Fruit fly (Drosophila melanogaster): ENCODE measurements around the gene PH4alphaNE1.

Gene PH4alphaNE1

dm6 chr3R:30474667-30475213 is 25.4 kb downstream of the PH4alphaNE1 start:
- TF ChIP-seq pros (GFP tag; optimal IDR thresholded peaks at IDR 0.05) = peak; percentile 73
- peak; percentile 30 for TF ChIP-seq CG10274 (GFP tag; optimal IDR thresholded peaks at IDR 0.05)
- TF ChIP-seq sens (GFP tag) = peak; percentile 55
- no peak for TF ChIP-seq Mes4 (GFP tag; optimal IDR thresholded peaks at IDR 0.05)
- no peak for TF ChIP-seq sd (tag; optimal IDR thresholded peaks at IDR 0.05)
- no peak for TF ChIP-seq CG3995 (GFP tag; optimal IDR thresholded peaks at IDR 0.05)
- no peak for TF ChIP-seq CG4328 (GFP tag; optimal IDR thresholded peaks at IDR 0.05)
- peak; percentile 85 for TF ChIP-seq HLHmδ (GFP tag; optimal IDR thresholded peaks at IDR 0.05)
- peak; percentile 44 for TF ChIP-seq cg (GFP tag; optimal IDR thresholded peaks at IDR 0.05)
- TF ChIP-seq grn (GFP tag; optimal IDR thresholded peaks at IDR 0.05) = peak; percentile 69
- TF ChIP-seq vvl (GFP tag; IDR thresholded peaks at IDR 0.05) = peak; percentile 63; the same call in 1 of the 2 replicates
- peak; percentile 48 for TF ChIP-seq twi (tag; optimal IDR thresholded peaks at IDR 0.05)

- TF ChIP-seq abd-A (tag; optimal IDR thresholded peaks at IDR 0.05) (peak; percentile 81), chinmo (GFP tag; IDR thresholded peaks at IDR 0.05; ENCODE audit: partially characterized antibody) (0 out of 4 replicates have a peak, but pooled peaks have one; percentile 31), HLH54F (GFP tag; optimal IDR thresholded peaks at IDR 0.05) (no peak), BtbVII (GFP tag; optimal IDR thresholded peaks at IDR 0.05) (no peak), Scr (GFP tag; IDR thresholded peaks at IDR 0.05; ENCODE audit: partially characterized antibody) (no peak), Awh (GFP tag; IDR thresholded peaks at IDR 0.05) (peak; percentile 12; the same call in 1 of the 2 replicates), H2.0 (GFP tag; IDR thresholded peaks at IDR 0.05) (no peak), Blimp-1 (GFP tag; optimal IDR thresholded peaks at IDR 0.05) (peak; percentile 46), zen2 (GFP tag; IDR thresholded peaks at IDR 0.05; ENCODE audit: partially characterized antibody) (no peak), Vsx1 (GFP tag; optimal IDR thresholded peaks at IDR 0.05) (no peak), kni (GFP tag; optimal IDR thresholded peaks at IDR 0.05) (peak; percentile 62), zen (tag; optimal IDR thresholded peaks at IDR 0.05) (no peak), CG10267 (tag; optimal IDR thresholded peaks at IDR 0.05) (no peak), CG12942 (GFP tag; optimal IDR thresholded peaks at IDR 0.05) (no peak), CG12769 (tag; optimal IDR thresholded peaks at IDR 0.05) (peak; percentile 50), nom (GFP tag; optimal IDR thresholded peaks at IDR 0.05) (no peak)
Observed at dm6 chr3R:30472331-30472730, 27.8 kb downstream of the PH4alphaNE1 start.

- no peak for TF ChIP-seq Oaz (GFP tag; IDR thresholded peaks at IDR 0.05)
- no peak for TF ChIP-seq CG17912 (GFP tag; optimal IDR thresholded peaks at IDR 0.05)
- no peak for TF ChIP-seq CG9876 (GFP tag; optimal IDR thresholded peaks at IDR 0.05)
- no peak for TF ChIP-seq wek (GFP tag; optimal IDR thresholded peaks at IDR 0.05)
- no peak for TF ChIP-seq B-H1 (GFP tag; IDR thresholded peaks at IDR 0.05)
- TF ChIP-seq pb (GFP tag; optimal IDR thresholded peaks at IDR 0.05) = no peak
- TF ChIP-seq vfl (GFP tag; optimal IDR thresholded peaks at IDR 0.05) = no peak
- no peak for TF ChIP-seq Dad (GFP tag; optimal IDR thresholded peaks at IDR 0.05)
- TF ChIP-seq CG31441 (GFP tag; IDR thresholded peaks at IDR 0.05) = no peak
- no peak for TF ChIP-seq Awh (GFP tag; IDR thresholded peaks at IDR 0.05)
- TF ChIP-seq Dref (GFP tag; IDR thresholded peaks at IDR 0.05) = no peak
- TF ChIP-seq Hr78 (GFP tag; optimal IDR thresholded peaks at IDR 0.05) = no peak
- TF ChIP-seq Mes4 (GFP tag; optimal IDR thresholded peaks at IDR 0.05) = no peak
- TF ChIP-seq CG1792 (GFP tag; optimal IDR thresholded peaks at IDR 0.05) = no peak
- TF ChIP-seq CG17612 (GFP tag; IDR thresholded peaks at IDR 0.05) = no peak
- TF ChIP-seq Mrtf (GFP tag; IDR thresholded peaks at IDR 0.05) = no peak
- no peak for TF ChIP-seq zfh2 (GFP tag; optimal IDR thresholded peaks at IDR 0.05)
Observed at dm6 chr3R:30470690-30471089, 29.4 kb downstream of the PH4alphaNE1 start.
